Fruit fly (Drosophila melanogaster) whole organism, embryonic: Measurements from ENCODE around the gene CG42592.
A peak's percentile ranks its signal among the peaks of the same experiment; 100 is the strongest.

Experiments used
- Aef1 ChIP-seq: fragments of 200-800 bp; sonication (Bioruptor generic); IDR thresholded peaks from 3 replicates; pipeline ENCODE4 v1.3.6; 2022; ENCODE audit warnings: missing biosample characterization, missing genetic modification characterization
- Atf6 ChIP-seq: fragments of 200-800 bp; sonication (Bioruptor generic); IDR thresholded peaks from 2 replicates; pipeline ENCODE4 v1.3.6; 2022; ENCODE audit warnings: missing biosample characterization, missing genetic modification characterization
- CG10565 ChIP-seq: fragments of 200-800 bp; sonication (Bioruptor generic); optimal IDR thresholded peaks from 3 replicates; lab custom pipeline; 2016; ENCODE audit warnings: missing biosample characterization, mild to moderate bottlenecking, missing genetic modification characterization
- CG11504 ChIP-seq: fragments of 200-800 bp; sonication (Bioruptor generic); optimal IDR thresholded peaks from 3 replicates; lab custom pipeline; 2019; ENCODE audit warnings: missing biosample characterization, mild to moderate bottlenecking, missing genetic modification characterization, moderate library complexity
- CG12744 ChIP-seq: fragments of 200-800 bp; sonication (Bioruptor generic); optimal IDR thresholded peaks from 2 replicates; lab custom pipeline; 2016; ENCODE audit warnings: missing biosample characterization, missing genetic modification characterization
- CG13894 ChIP-seq: fragments of 200-800 bp; sonication (Bioruptor generic); optimal IDR thresholded peaks from 3 replicates; lab custom pipeline; 2018; ENCODE audit warnings: missing biosample characterization, mild to moderate bottlenecking, missing genetic modification characterization, moderate library complexity
- CG18764 ChIP-seq: fragments of 200-800 bp; sonication (Bioruptor generic); optimal IDR thresholded peaks from 3 replicates; lab custom pipeline; 2016; ENCODE audit warnings: missing biosample characterization, missing genetic modification characterization
- CG31388 ChIP-seq: fragments of 200-800 bp; sonication (Bioruptor generic); optimal IDR thresholded peaks from 2 replicates; lab custom pipeline; 2016; ENCODE audit warnings: missing biosample characterization, missing genetic modification characterization
- CG3407 ChIP-seq: fragments of 200-800 bp; sonication (Bioruptor generic); optimal IDR thresholded peaks from 2 replicates; lab custom pipeline; 2018; ENCODE audit warnings: missing biosample characterization, mild to moderate bottlenecking, missing genetic modification characterization
- CG3726 ChIP-seq: fragments of 200-800 bp; sonication (Bioruptor generic); IDR thresholded peaks from 3 replicates; pipeline ENCODE4, ENCODE4 v1.3.6; 2022; ENCODE audit warnings: missing biosample characterization, missing genetic modification characterization
- CG4707 ChIP-seq: fragments of 200-800 bp; sonication (Bioruptor generic); optimal IDR thresholded peaks from 2 replicates; lab custom pipeline; 2018; ENCODE audit warnings: missing biosample characterization, mild to moderate bottlenecking, missing genetic modification characterization, moderate library complexity
- CG4820 ChIP-seq: fragments of 200-800 bp; sonication (Bioruptor generic); optimal IDR thresholded peaks from 3 replicates; lab custom pipeline; 2016; ENCODE audit warnings: missing biosample characterization, missing genetic modification characterization
- CG6765 ChIP-seq: fragments of 200-800 bp; sonication (Bioruptor generic); optimal IDR thresholded peaks from 3 replicates; lab custom pipeline; 2017; ENCODE audit warnings: missing biosample characterization, mild to moderate bottlenecking, missing genetic modification characterization
- CG7928 ChIP-seq: fragments of 200-800 bp; sonication (Bioruptor generic); optimal IDR thresholded peaks from 2 replicates; lab custom pipeline; 2017; ENCODE audit warnings: missing biosample characterization, mild to moderate bottlenecking, missing genetic modification characterization
- CG8359 ChIP-seq: fragments of 200-800 bp; sonication (Bioruptor generic); optimal IDR thresholded peaks from 2 replicates; lab custom pipeline; 2017; ENCODE audit warnings: missing biosample characterization, mild to moderate bottlenecking, missing genetic modification characterization, borderline replicate concordance
- Elba2 ChIP-seq: fragments of 200-800 bp; sonication (Bioruptor generic); optimal IDR thresholded peaks from 3 replicates; lab custom pipeline; 2016; ENCODE audit warnings: missing biosample characterization, missing genetic modification characterization
- HmgZ ChIP-seq: fragments of 200-800 bp; sonication (Bioruptor generic); optimal IDR thresholded peaks from 2 replicates; lab custom pipeline; 2018; ENCODE audit warnings: missing biosample characterization, mild to moderate bottlenecking, missing genetic modification characterization
- Hr3 ChIP-seq: fragments of 200-800 bp; sonication (Bioruptor generic); optimal IDR thresholded peaks from 3 replicates; lab custom pipeline; 2016; ENCODE audit warnings: missing biosample characterization, missing genetic modification characterization
- Hr78 ChIP-seq, 2 experiments: fragments of 200-800 bp in 1 of 2; fragments of >200 bp in 1 of 2; sonication (Bioruptor generic) in 1 of 2; optimal IDR thresholded peaks; 2 replicates each; lab custom pipeline; 2017 to 2019; ENCODE audit warnings: missing biosample characterization in 2 of 2, missing genetic modification characterization in 2 of 2, mild to moderate bottlenecking in 1 of 2, moderate library complexity in 1 of 2
- MESR4 ChIP-seq: fragments of 200-800 bp; sonication (Bioruptor generic); optimal IDR thresholded peaks from 2 replicates; lab custom pipeline; 2018; ENCODE audit warnings: missing biosample characterization, mild to moderate bottlenecking, missing genetic modification characterization, moderate library complexity
- Mrtf ChIP-seq: fragments of 200-800 bp; sonication (Bioruptor generic); IDR thresholded peaks from 3 replicates; pipeline ENCODE4 v1.3.6; 2022; ENCODE audit warnings: missing biosample characterization, missing genetic modification characterization
- Nf-YB ChIP-seq: fragments of 200-800 bp; sonication (Bioruptor generic); optimal IDR thresholded peaks from 3 replicates; lab custom pipeline; 2019; ENCODE audit warnings: missing biosample characterization, mild to moderate bottlenecking, missing genetic modification characterization, moderate library complexity
- Oli ChIP-seq: fragments of 200-800 bp; sonication (Bioruptor generic); optimal IDR thresholded peaks from 2 replicates; lab custom pipeline; 2018; ENCODE audit warnings: missing biosample characterization, mild to moderate bottlenecking, missing genetic modification characterization, moderate library complexity
- Sin3A ChIP-seq: fragments of >200 bp; optimal IDR thresholded peaks from 2 replicates; lab custom pipeline; 2018
- Trl ChIP-seq, 3 experiments: fragments of >200 bp in 2 of 3; fragments of 200-800 bp in 1 of 3; sonication (Bioruptor generic) in 1 of 3; optimal IDR thresholded peaks; 2 replicates in 1 of 3; 3 replicates in 2 of 3; lab custom pipeline; 2016 to 2017; ENCODE audit warnings: missing biosample characterization in 1 of 3, missing genetic modification characterization in 1 of 3
- Xrp1 ChIP-seq: fragments of 200-800 bp; sonication (Bioruptor generic); IDR thresholded peaks from 2 replicates; pipeline ENCODE4 v1.3.6; 2022; ENCODE audit warnings: missing biosample characterization, missing genetic modification characterization
- bab2 ChIP-seq: fragments of 200-800 bp; sonication (Bioruptor generic); optimal IDR thresholded peaks from 2 replicates; lab custom pipeline; 2016; ENCODE audit warnings: missing biosample characterization, missing genetic modification characterization
- bigmax ChIP-seq: fragments of 200-800 bp; sonication (Bioruptor generic); optimal IDR thresholded peaks from 2 replicates; lab custom pipeline; 2018; ENCODE audit warnings: missing biosample characterization, mild to moderate bottlenecking, missing genetic modification characterization
- btn ChIP-seq: fragments of 200-800 bp; sonication (Bioruptor generic); optimal IDR thresholded peaks from 2 replicates; lab custom pipeline; 2016; ENCODE audit warnings: missing biosample characterization, missing genetic modification characterization
- cas ChIP-seq: fragments of 200-800 bp; sonication (Bioruptor generic); IDR thresholded peaks from 2 replicates; pipeline ENCODE4 v1.3.6; 2022; ENCODE audit warnings: missing biosample characterization, missing genetic modification characterization
- cg ChIP-seq: fragments of 200-800 bp; sonication (Bioruptor generic); optimal IDR thresholded peaks from 3 replicates; lab custom pipeline; 2019; ENCODE audit warnings: missing biosample characterization, mild to moderate bottlenecking, missing genetic modification characterization, moderate library complexity
- chn ChIP-seq: fragments of 200-800 bp; sonication (Bioruptor generic); optimal IDR thresholded peaks from 2 replicates; lab custom pipeline; 2016; ENCODE audit warnings: missing biosample characterization, missing genetic modification characterization
- danr ChIP-seq: fragments of 200-800 bp; sonication (Bioruptor generic); IDR thresholded peaks from 2 replicates; pipeline ENCODE4 v1.3.6; 2022; ENCODE audit warnings: missing biosample characterization, missing genetic modification characterization
- dati ChIP-seq: fragments of 200-800 bp; sonication (Bioruptor generic); IDR thresholded peaks from 2 replicates; pipeline ENCODE4 v1.3.6; 2022; ENCODE audit warnings: missing biosample characterization, missing genetic modification characterization
- dmrt11E ChIP-seq: fragments of 200-800 bp; sonication (Bioruptor generic); optimal IDR thresholded peaks from 3 replicates; lab custom pipeline; 2018; ENCODE audit warnings: missing biosample characterization, mild to moderate bottlenecking, missing genetic modification characterization, moderate library complexity
- fu2 ChIP-seq: fragments of 200-800 bp; sonication (Bioruptor generic); optimal IDR thresholded peaks from 2 replicates; lab custom pipeline; 2016; ENCODE audit warnings: missing biosample characterization, missing genetic modification characterization
- ham ChIP-seq: fragments of 200-800 bp; sonication (Bioruptor generic); IDR thresholded peaks from 2 replicates; pipeline ENCODE4 v1.3.6; 2022; ENCODE audit warnings: missing biosample characterization, missing genetic modification characterization
- insv ChIP-seq, 2 experiments: fragments of 200-800 bp; sonication (Bioruptor generic); optimal IDR thresholded peaks; 3 replicates each; lab custom pipeline; 2016 to 2018; ENCODE audit warnings: missing biosample characterization in 2 of 2, missing genetic modification characterization in 2 of 2
- p53 ChIP-seq: fragments of 200-800 bp; sonication (Bioruptor generic); optimal IDR thresholded peaks from 2 replicates; lab custom pipeline; 2016; ENCODE audit warnings: missing biosample characterization, missing genetic modification characterization
- sc ChIP-seq, 3 experiments: fragments of >200 bp in 2 of 3; fragments of 200-800 bp in 1 of 3; sonication (Bioruptor generic) in 1 of 3; optimal IDR thresholded peaks; 2 replicates in 2 of 3; 3 replicates in 1 of 3; lab custom pipeline; 2017; ENCODE audit warnings: mild to moderate bottlenecking in 1 of 3, missing biosample characterization in 1 of 3, missing genetic modification characterization in 1 of 3, missing genetic modification reagents in 1 of 3
- shn ChIP-seq: fragments of 200-800 bp; sonication (Bioruptor generic); optimal IDR thresholded peaks from 3 replicates; lab custom pipeline; 2016; ENCODE audit warnings: missing biosample characterization, missing genetic modification characterization
- slbo ChIP-seq: fragments of 200-800 bp; sonication (Bioruptor generic); IDR thresholded peaks from 2 replicates; pipeline ENCODE4 v1.3.6; 2022; ENCODE audit warnings: missing biosample characterization, missing genetic modification characterization
- tgo ChIP-seq: fragments of 200-800 bp; sonication (Bioruptor generic); IDR thresholded peaks from 3 replicates; pipeline ENCODE4 v1.3.6; 2022; ENCODE audit warnings: missing biosample characterization, missing genetic modification characterization
- ttk ChIP-seq: fragments of 200-800 bp; sonication (Bioruptor generic); IDR thresholded peaks from 2 replicates; pipeline ENCODE4 v2.1.2; 2022; ENCODE audit warnings: missing biosample characterization, missing genetic modification characterization
- tup ChIP-seq: fragments of 200-800 bp; sonication (Bioruptor generic); optimal IDR thresholded peaks from 2 replicates; lab custom pipeline; 2016; ENCODE audit warnings: missing biosample characterization, mild to moderate bottlenecking, missing genetic modification characterization, moderate library complexity
- unpg ChIP-seq: fragments of 200-800 bp; sonication (Bioruptor generic); optimal IDR thresholded peaks from 3 replicates; lab custom pipeline; 2018; ENCODE audit warnings: missing biosample characterization, mild to moderate bottlenecking, missing genetic modification characterization, moderate library complexity
- usp ChIP-seq: fragments of >200 bp; optimal IDR thresholded peaks from 2 replicates; lab custom pipeline; 2017; ENCODE audit warnings: missing biosample characterization, missing genetic modification characterization
- wor ChIP-seq: fragments of 200-800 bp; sonication (Bioruptor generic); IDR thresholded peaks from 2 replicates; pipeline ENCODE4 v1.3.6; 2022; ENCODE audit warnings: missing biosample characterization, missing genetic modification characterization
- zen2 ChIP-seq: fragments of 200-800 bp; sonication (Bioruptor generic); IDR thresholded peaks from 3 replicates; pipeline ENCODE4 v1.3.6; 2022; ENCODE audit warnings: missing biosample characterization, missing genetic modification characterization; ENCODE audit not compliant: partially characterized antibody
- zf30C ChIP-seq: fragments of 200-800 bp; sonication (Bioruptor generic); optimal IDR thresholded peaks from 3 replicates; lab custom pipeline; 2018; ENCODE audit warnings: missing biosample characterization, mild to moderate bottlenecking, missing genetic modification characterization
- zfh2 ChIP-seq: fragments of 200-800 bp; sonication (Bioruptor generic); optimal IDR thresholded peaks from 2 replicates; lab custom pipeline; 2016; ENCODE audit warnings: missing biosample characterization, missing genetic modification characterization

The CG42592 gene

dm6 chr3R:29859763-29860162 is 23.7 kb upstream of the CG42592 start (continued):
- TF ChIP-seq CG4707 (peak; percentile 55), tup (no peak), shn (GFP tag; lab: Kevin White, UChicago) (no peak), ham (GFP tag; lab: Robert Waterston, UW) (no peak), cg (no peak), CG18764 (GFP tag; lab: Kevin White, UChicago) (no peak), cas (no peak), fu2 (GFP tag; lab: Kevin White, UChicago) (no peak), Atf6 (no peak), Hr78 (GFP tag; optimal IDR thresholded peaks at IDR 0.05; lab: Kevin White, UChicago) (no peak), Hr3 (GFP tag; lab: Kevin White, UChicago) (peak; percentile 25), unpg (GFP tag; lab: Kevin White, UChicago) (no peak), Aef1 (GFP tag; lab: Robert Waterston, UW) (peak; percentile 13; the same call in 1 of the 3 replicates), Nf-YB (no peak), btn (GFP tag; lab: Kevin White, UChicago) (no peak), Elba2 (GFP tag; lab: Kevin White, UChicago) (no peak), usp (GFP tag; lab: Kevin White, UChicago) (no peak), zf30C (GFP tag; lab: Kevin White, UChicago) (no peak), Trl (optimal IDR thresholded peaks at IDR 0.05; lab: Kevin White, UChicago) (no peak), Trl (GFP tag; optimal IDR thresholded peaks at IDR 0.05; lab: Kevin White, UChicago) (peak; percentile 4), bigmax (GFP tag; lab: Kevin White, UChicago) (peak; percentile 81), insv (GFP tag; optimal IDR thresholded peaks at IDR 0.05; lab: Kevin White, UChicago) (no peak), CG6765 (GFP tag; lab: Kevin White, UChicago) (no peak), CG3407 (no peak), tgo (GFP tag; lab: Robert Waterston, UW) (peak; percentile 24; the same call in 1 of the 3 replicates), Sin3A (lab: Kevin White, UChicago) (no peak), Oli (tag; lab: Kevin White, UChicago) (no peak), chn (no peak), zfh2 (GFP tag; lab: Kevin White, UChicago) (peak; percentile 37), bab2 (GFP tag; lab: Kevin White, UChicago) (peak; percentile 19), CG8359 (GFP tag; lab: Kevin White, UChicago) (no peak), slbo (GFP tag; lab: Robert Waterston, UW) (peak; percentile 83), Xrp1 (GFP tag; lab: Robert Waterston, UW) (peak; percentile 32; the same call in 1 of the 2 replicates), CG13894 (peak; percentile 65), CG7928 (GFP tag; lab: Kevin White, UChicago) (peak; percentile 4), dmrt11E (tag; lab: Kevin White, UChicago) (no peak), danr (GFP tag; lab: Robert Waterston, UW) (no peak), CG10565 (GFP tag; lab: Kevin White, UChicago) (no peak), CG3726 (no peak), CG11504 (tag; lab: Kevin White, UChicago) (no peak), CG12744 (GFP tag; lab: Kevin White, UChicago) (peak; percentile 10), zen2 (GFP tag; lab: Robert Waterston, UW) (no peak), CG31388 (GFP tag; lab: Kevin White, UChicago) (no peak), sc (optimal IDR thresholded peaks at IDR 0.05; lab: Kevin White, UChicago) (no peak), sc (GFP tag; optimal IDR thresholded peaks at IDR 0.05; lab: Kevin White, UChicago) (no peak), MESR4 (GFP tag; lab: Kevin White, UChicago) (peak; percentile 63), ttk (GFP tag; lab: Robert Waterston, UW) (no peak), wor (GFP tag; lab: Robert Waterston, UW) (no peak), dati (GFP tag; lab: Robert Waterston, UW) (peak; percentile 23; the same call in 1 of the 2 replicates), p53 (GFP tag; lab: Kevin White, UChicago) (no peak), Mrtf (GFP tag; lab: Robert Waterston, UW) (peak; percentile 50; the same call in 1 of the 3 replicates), HmgZ (tag; lab: Kevin White, UChicago) (peak; percentile 72), CG4820 (GFP tag; lab: Kevin White, UChicago) (no peak)
